Fruit fly (Drosophila melanogaster) Kc167 (cell line): ENCODE data around the gene CG43072.

Source experiments
- Myc ChIP-seq: fragments of >200 bp; optimal IDR thresholded peaks from 2 replicates; lab custom pipeline; 2017; ENCODE audit warnings: missing external identifiers
- h ChIP-seq: fragments of >200 bp; optimal IDR thresholded peaks from 3 replicates; lab custom pipeline; 2018; ENCODE audit warnings: missing external identifiers
- psq ChIP-seq: fragments of >200 bp; optimal IDR thresholded peaks from 2 replicates; lab custom pipeline; 2017; ENCODE audit warnings: missing external identifiers

- no peak for TF ChIP-seq h (lab: Kevin White, UChicago)
- TF ChIP-seq Myc (lab: Kevin White, UChicago), result no peak
- no peak for TF ChIP-seq psq (lab: Kevin White, UChicago)
These were observed 8.7 kb upstream of the CG43072 start for dm6 chr3L:21056792-21057567.
